Fruit fly (Drosophila melanogaster): Measurements from ENCODE around the gene elg1.
A peak's percentile ranks its signal among the peaks of the same experiment; 100 is the strongest.

The elg1 gene

dm6 chr3L:16156788-16157208 is 25.0 kb downstream of the elg1 start (continued):
- TF ChIP-seq Drgx (GFP tag; IDR thresholded peaks at IDR 0.05) (peak; percentile 31; the same call in 1 of the 2 replicates), CG9817 (tag; optimal IDR thresholded peaks at IDR 0.05) (no peak), CG2875 (GFP tag; optimal IDR thresholded peaks at IDR 0.05) (no peak), CG15514 (GFP tag; optimal IDR thresholded peaks at IDR 0.05) (peak; percentile 9), exex (tag; optimal IDR thresholded peaks at IDR 0.05) (peak; percentile 50), sd (tag; optimal IDR thresholded peaks at IDR 0.05) (peak; percentile 77), Abd-B (GFP tag; optimal IDR thresholded peaks at IDR 0.05) (no peak), NFAT (GFP tag; IDR thresholded peaks at IDR 0.05) (peak; percentile 74), mirr (GFP tag; optimal IDR thresholded peaks at IDR 0.05) (peak; percentile 76), Atf6 (GFP tag; IDR thresholded peaks at IDR 0.05) (no peak), CrebB (tag; optimal IDR thresholded peaks at IDR 0.05) (no peak), org-1 (GFP tag; optimal IDR thresholded peaks at IDR 0.05) (no peak), ranshi (GFP tag; IDR thresholded peaks at IDR 0.05) (no peak), CG30431 (GFP tag; optimal IDR thresholded peaks at IDR 0.05) (no peak), CG17612 (GFP tag; IDR thresholded peaks at IDR 0.05) (no peak), CG10543 (GFP tag; optimal IDR thresholded peaks at IDR 0.05) (peak; percentile 46), crol (GFP tag; IDR thresholded peaks at IDR 0.05) (peak; percentile 97), slbo (GFP tag; IDR thresholded peaks at IDR 0.05) (no peak), CG9215 (GFP tag; IDR thresholded peaks at IDR 0.05) (no peak), ato (GFP tag; IDR thresholded peaks at IDR 0.05; ENCODE audit: partially characterized antibody) (no peak), CG32532 (GFP tag; IDR thresholded peaks at IDR 0.05) (no peak), CG13894 (tag; optimal IDR thresholded peaks at IDR 0.05) (peak; percentile 35), sug (tag; optimal IDR thresholded peaks at IDR 0.05) (peak; percentile 57), HmgZ (tag; optimal IDR thresholded peaks at IDR 0.05) (no peak)

dm6 chr3L:16157251-16158190 is 25.7 kb downstream of the elg1 start:
- TF ChIP-seq CG14965 (GFP tag; optimal IDR thresholded peaks at IDR 0.05; ENCODE audit: borderline replicate concordance) (no peak), Hmr (GFP tag; optimal IDR thresholded peaks at IDR 0.05) (peak; percentile 63), MTF-1 (GFP tag; optimal IDR thresholded peaks at IDR 0.05; ENCODE audit: borderline replicate concordance) (no peak), lov (optimal IDR thresholded peaks at IDR 0.05) (no peak), lov (GFP tag; IDR thresholded peaks at IDR 0.05) (no peak), CG4404 (GFP tag; IDR thresholded peaks at IDR 0.05) (no peak), rib (GFP tag; IDR thresholded peaks at IDR 0.05) (no peak), CG12219 (GFP tag; optimal IDR thresholded peaks at IDR 0.05) (peak; percentile 7), Bteb2 (GFP tag; optimal IDR thresholded peaks at IDR 0.05) (peak; percentile 44), CG4707 (GFP tag; optimal IDR thresholded peaks at IDR 0.05) (no peak), ken (GFP tag; IDR thresholded peaks at IDR 0.05) (no peak), CG16863 (GFP tag; optimal IDR thresholded peaks at IDR 0.05) (peak; percentile 35), Dip2 (GFP tag; IDR thresholded peaks at IDR 0.05) (no peak), sc (optimal IDR thresholded peaks at IDR 0.05) (no peak), sc (GFP tag; optimal IDR thresholded peaks at IDR 0.05) (peak; percentile 14), CG4730 (GFP tag; IDR thresholded peaks at IDR 0.05) (no peak), CG6254 (GFP tag; optimal IDR thresholded peaks at IDR 0.05) (peak; percentile 30), BEAF-32 (GFP tag; optimal IDR thresholded peaks at IDR 0.05) (no peak), CG9437 (GFP tag; optimal IDR thresholded peaks at IDR 0.05) (peak; percentile 45), slbo (GFP tag; IDR thresholded peaks at IDR 0.05) (peak; percentile 68), CG43689 (GFP tag; IDR thresholded peaks at IDR 0.05) (no peak), CG9215 (GFP tag; IDR thresholded peaks at IDR 0.05) (no peak), Dll (GFP tag; IDR thresholded peaks at IDR 0.05; ENCODE audit: partially characterized antibody) (no peak), ind (GFP tag; optimal IDR thresholded peaks at IDR 0.05) (peak; percentile 54), ara (GFP tag; IDR thresholded peaks at IDR 0.05) (no peak), CG33213 (GFP tag; optimal IDR thresholded peaks at IDR 0.05) (no peak), fd96Cb (tag; optimal IDR thresholded peaks at IDR 0.05) (peak; percentile 68)
